Worm (Caenorhabditis elegans): Measurements from ENCODE around the gene tbc-2.
A peak's percentile ranks its signal among the peaks of the same experiment; 100 is the strongest.

Gene tbc-2

ce11 chrII:5781935-5782921 is 45.0 kb downstream of the tbc-2 start, which contains the start of gene K05F1.6:
Gene K05F1.6, plus strand, starts transcription at chrII:5782520.
- TF ChIP-seq lin-15B (tag; optimal IDR thresholded peaks at IDR 0.05) (no peak), unc-39 (tag; optimal IDR thresholded peaks at IDR 0.05) (no peak), tbx-2 (tag; optimal IDR thresholded peaks at IDR 0.05) (peak; percentile 61), fkh-2 (tag; optimal IDR thresholded peaks at IDR 0.05) (no peak), nhr-67 (tag; optimal IDR thresholded peaks at IDR 0.05) (no peak), nhr-25 (tag; optimal IDR thresholded peaks at IDR 0.05) (no peak), elt-2 (tag; optimal IDR thresholded peaks at IDR 0.05) (peak; percentile 73), nhr-237 (tag; optimal IDR thresholded peaks at IDR 0.05) (no peak), mml-1 (tag; optimal IDR thresholded peaks at IDR 0.05) (no peak), daf-12 (tag; optimal IDR thresholded peaks at IDR 0.05) (no peak), skn-1 (tag; optimal IDR thresholded peaks at IDR 0.05) (peak; percentile 43), fos-1 (tag; optimal IDR thresholded peaks at IDR 0.05) (no peak), nhr-11 (tag; optimal IDR thresholded peaks at IDR 0.05) (no peak), nhr-12 (tag; optimal IDR thresholded peaks at IDR 0.05) (no peak), ceh-82 (tag; optimal IDR thresholded peaks at IDR 0.05) (peak; percentile 25), fkh-10 (GFP tag; optimal IDR thresholded peaks at IDR 0.05) (no peak), nhr-76 (tag; optimal IDR thresholded peaks at IDR 0.05) (no peak), elt-1 (tag; optimal IDR thresholded peaks at IDR 0.05) (no peak), jun-1 (tag; optimal IDR thresholded peaks at IDR 0.05) (no peak), R02D3.7 (tag; optimal IDR thresholded peaks at IDR 0.05) (no peak), ceh-28 (tag; optimal IDR thresholded peaks at IDR 0.05) (peak; percentile 26), pqm-1 (tag; optimal IDR thresholded peaks at IDR 0.05) (no peak), hmg-11 (tag; optimal IDR thresholded peaks at IDR 0.05) (peak; percentile 37), mdl-1 (tag; optimal IDR thresholded peaks at IDR 0.05) (peak; percentile 3), unc-62 (GFP tag; optimal IDR thresholded peaks at IDR 0.05) (no peak), snpc-4 (tag; optimal IDR thresholded peaks at IDR 0.05) (peak; percentile 15), eor-1 (tag; optimal IDR thresholded peaks at IDR 0.05) (no peak), nhr-43 (tag; optimal IDR thresholded peaks at IDR 0.05; ENCODE audit: poor library complexity, severe bottlenecking) (peak; percentile 24), pha-4 (tag; optimal IDR thresholded peaks at IDR 0.05) (peak; percentile 24), ama-1 (optimal IDR thresholded peaks at IDR 0.05) (no peak), egl-5 (tag; optimal IDR thresholded peaks at IDR 0.05) (no peak), lsy-12 (tag; optimal IDR thresholded peaks at IDR 0.05) (peak; percentile 47), ceh-16 (tag; optimal IDR thresholded peaks at IDR 0.05) (no peak), aly-2 (tag; optimal IDR thresholded peaks at IDR 0.05) (no peak), nhr-77 (tag; optimal IDR thresholded peaks at IDR 0.05) (peak; percentile 40), nhr-23 (tag; optimal IDR thresholded peaks at IDR 0.05) (no peak), ztf-4 (tag; optimal IDR thresholded peaks at IDR 0.05) (no peak), elt-3 (tag; optimal IDR thresholded peaks at IDR 0.05) (no peak), egl-27 (tag; optimal IDR thresholded peaks at IDR 0.05) (no peak), nfya-1 (tag; optimal IDR thresholded peaks at IDR 0.05; ENCODE audit: insufficient read depth) (peak; percentile 47), lin-39 (tag; optimal IDR thresholded peaks at IDR 0.05) (peak; percentile 81), ztf-11 (tag; optimal IDR thresholded peaks at IDR 0.05) (no peak), nhr-28 (tag; optimal IDR thresholded peaks at IDR 0.05) (no peak), zag-1 (tag; optimal IDR thresholded peaks at IDR 0.05) (no peak), ceh-9 (tag; optimal IDR thresholded peaks at IDR 0.05) (no peak), ZK546.5 (tag; optimal IDR thresholded peaks at IDR 0.05) (no peak), sea-2 (GFP tag; optimal IDR thresholded peaks at IDR 0.05) (no peak)

Measured in whole organism, L3 larva.